Worm (Caenorhabditis elegans) whole organism, L4 larva: ENCODE measurements around the gene B0284.3.

Source experiments
- fos-1 ChIP-seq: fragments of 150-350 bp; optimal IDR thresholded peaks from 2 replicates; lab custom pipeline; 2014; ENCODE audit warnings: missing biosample characterization, missing genetic modification characterization
- hmg-1.1 ChIP-seq: fragments of 200-800 bp; sonication (Bioruptor generic); IDR thresholded peaks from 2 replicates; pipeline ENCODE4 v1.3.6; 2022; ENCODE audit warnings: missing genetic modification reagents, missing genetic modification characterization, missing compliant biosample characterization
- mdl-1 ChIP-seq, 2 experiments: fragments of 150-350 bp in 1 of 2; sonication (generic microtip) in 1 of 2; optimal IDR thresholded peaks; 2 replicates each; lab custom pipeline; 2014 to 2017; ENCODE audit warnings: missing biosample characterization in 2 of 2, missing genetic modification characterization in 2 of 2
- nhr-77 ChIP-seq: fragments of 150-350 bp; optimal IDR thresholded peaks from 2 replicates; lab custom pipeline; 2014; ENCODE audit warnings: missing biosample characterization, missing genetic modification characterization
- snpc-4 ChIP-seq: fragments of 150-350 bp; optimal IDR thresholded peaks from 2 replicates; lab custom pipeline; 2014; ENCODE audit warnings: missing biosample characterization, missing genetic modification characterization
- unc-62 ChIP-seq, 3 experiments: fragments of 150-350 bp in 1 of 3; sonication (generic microtip); optimal IDR thresholded peaks in 2 of 3; peaks in 1 of 3; 1 replicate in 1 of 3; 2 replicates in 2 of 3; lab custom pipeline; 2014 to 2017; ENCODE audit warnings: missing biosample characterization in 3 of 3, missing genetic modification characterization in 3 of 3, missing genetic modification reagents in 3 of 3, missing genotype in 1 of 3

- TF ChIP-seq snpc-4 (tag; lab: Kevin White, UChicago), result no peak
- no peak for TF ChIP-seq mdl-1 (tag; optimal IDR thresholded peaks at IDR 0.05; lab: Kevin White, UChicago)
- no peak for TF ChIP-seq unc-62 (GFP tag; optimal IDR thresholded peaks at IDR 0.05 in 1 of 2; lab: Kevin White, UChicago)
- no peak for TF ChIP-seq unc-62 (tag; optimal IDR thresholded peaks at IDR 0.05; lab: Kevin White, UChicago)
- no peak for TF ChIP-seq nhr-77 (tag; lab: Kevin White, UChicago)
- no peak for TF ChIP-seq hmg-1.1 (GFP tag; lab: Robert Waterston, UW)
- TF ChIP-seq fos-1, result no peak
Observed at ce11 chrIII:4381343-4381742, 1.7 kb upstream of the B0284.3 start, which contains the start of gene pals-27.
